Fruit fly (Drosophila melanogaster) S2 (cell line): ENCODE measurements around the gene eIF2Balpha.

ENCODE experiments used
- CG8478 ChIP-seq: fragments of >200 bp; optimal IDR thresholded peaks from 2 replicates; lab custom pipeline; 2018
- CTCF ChIP-seq, 2 experiments: fragments of >200 bp; optimal IDR thresholded peaks; 2 replicates each; lab custom pipeline; 2018

- TF ChIP-seq CTCF (optimal IDR thresholded peaks at IDR 0.05; lab: Kevin White, UChicago) = no peak
- TF ChIP-seq CG8478 (lab: Kevin White, UChicago) = no peak
Measured at dm6 chr3R:29983886-29984285, 48.2 kb upstream of the eIF2Balpha start.
